Worm (Caenorhabditis elegans): ENCODE measurements around the gene pals-21.

Gene pals-21

DNA sequence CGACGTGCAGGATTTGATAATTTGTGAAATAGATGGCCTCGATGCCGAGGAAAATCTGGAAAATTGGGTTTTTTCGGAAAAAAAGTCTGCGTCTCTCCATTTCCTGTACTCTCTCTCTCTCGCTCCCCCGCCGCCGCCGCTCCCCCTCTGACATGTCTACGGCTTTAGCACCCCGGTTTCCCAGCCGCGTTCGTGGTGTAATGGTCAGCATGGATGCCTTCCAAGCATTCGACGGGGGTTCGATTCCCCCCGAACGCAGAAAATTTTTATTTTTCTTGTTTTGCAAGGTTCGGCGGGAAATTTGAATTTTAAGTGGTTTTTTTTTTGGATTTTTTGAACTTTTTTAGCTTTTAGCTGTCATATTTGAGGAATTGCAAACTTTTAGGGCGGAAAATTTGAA, 43.9 kb upstream of the pals-21 start:
- TF ChIP-seq F37D6.2 (tag; optimal IDR thresholded peaks at IDR 0.05) (peak; percentile 45), nhr-111 (GFP tag; optimal IDR thresholded peaks at IDR 0.05) (peak; percentile 77), jun-1 (tag; optimal IDR thresholded peaks at IDR 0.05) (no peak), madf-9 (GFP tag; conservative IDR thresholded peaks at IDR 0.05) (peak; percentile 88), F44E2.7 (GFP tag; IDR thresholded peaks at IDR 0.05) (0 out of 2 replicates have a peak, but pooled peaks have one; percentile 58), F26F4.8 (GFP tag; conservative IDR thresholded peaks at IDR 0.05) (peak; percentile 68; the same call in 1 of the 2 replicates), hmg-1.1 (GFP tag; IDR thresholded peaks at IDR 0.05) (peak; percentile 91), zip-2 (tag; optimal IDR thresholded peaks at IDR 0.05) (no peak), dmd-9 (GFP tag; IDR thresholded peaks at IDR 0.05) (peak; percentile 81), saeg-2 (GFP tag; IDR thresholded peaks at IDR 0.05) (peak; percentile 82), ceh-32 (tag; optimal IDR thresholded peaks at IDR 0.05; ENCODE audit: poor library complexity) (no peak), zfp-2 (tag; optimal IDR thresholded peaks at IDR 0.05) (peak; percentile 67), dve-1 (tag; optimal IDR thresholded peaks at IDR 0.05; ENCODE audit: insufficient read depth) (peak; percentile 67), ceh-20 (GFP tag; IDR thresholded peaks at IDR 0.05) (peak; percentile 80), pqm-1 (tag; optimal IDR thresholded peaks at IDR 0.05) (no peak), nhr-48 (tag; optimal IDR thresholded peaks at IDR 0.05) (no peak), daf-12 (tag; optimal IDR thresholded peaks at IDR 0.05) (no peak), duxl-1 (tag; optimal IDR thresholded peaks at IDR 0.05; ENCODE audit: poor library complexity) (peak; percentile 78), tag-97 (GFP tag; IDR thresholded peaks at IDR 0.05) (no peak), R02D3.7 (tag; optimal IDR thresholded peaks at IDR 0.05) (no peak), T26A8.4 (GFP tag; IDR thresholded peaks at IDR 0.05) (peak; percentile 82), snpc-1.2 (GFP tag; IDR thresholded peaks at IDR 0.05) (peak; percentile 84), dpl-1 (GFP tag; optimal IDR thresholded peaks at IDR 0.05) (peak; percentile 60), dmd-8 (GFP tag; IDR thresholded peaks at IDR 0.05) (peak; percentile 77; the same call in 1 of the 2 replicates), nhr-237 (tag; optimal IDR thresholded peaks at IDR 0.05) (no peak), daf-8 (GFP tag; IDR thresholded peaks at IDR 0.05) (no peak), gei-8 (GFP tag; optimal IDR thresholded peaks at IDR 0.05) (peak; percentile 14), spr-3 (GFP tag; optimal IDR thresholded peaks at IDR 0.05) (peak; percentile 69), lin-39 (tag; optimal IDR thresholded peaks at IDR 0.05) (no peak), nhr-41 (GFP tag; IDR thresholded peaks at IDR 0.05) (peak; percentile 85; the same call in 1 of the 2 replicates), lin-1 (GFP tag; IDR thresholded peaks at IDR 0.05) (peak; percentile 80), ztf-11 (tag; optimal IDR thresholded peaks at IDR 0.05) (no peak), nhr-76 (tag; optimal IDR thresholded peaks at IDR 0.05) (no peak), ceh-62 (tag; optimal IDR thresholded peaks at IDR 0.05) (no peak), egl-43 (GFP tag; IDR thresholded peaks at IDR 0.05) (peak; percentile 95), hlh-30 (tag; optimal IDR thresholded peaks at IDR 0.05; ENCODE audit: insufficient read depth) (peak; percentile 15), ceh-44 (GFP tag; IDR thresholded peaks at IDR 0.05) (peak; percentile 82; the same call in 1 of the 2 replicates), ZK337.2 (GFP tag; IDR thresholded peaks at IDR 0.05) (peak; percentile 61; the same call in 1 of the 2 replicates), zip-11 (GFP tag; IDR thresholded peaks at IDR 0.05) (no peak), mxl-3 (GFP tag; optimal IDR thresholded peaks at IDR 0.05) (peak; percentile 46), lir-3 (tag; optimal IDR thresholded peaks at IDR 0.05) (no peak), unc-62 (GFP tag; optimal IDR thresholded peaks at IDR 0.05 in 1 of 2) (no peak), unc-62 (tag; optimal IDR thresholded peaks at IDR 0.05) (no peak), vab-7 (GFP tag; IDR thresholded peaks at IDR 0.05) (peak; percentile 88), lin-15B (tag; optimal IDR thresholded peaks at IDR 0.05) (no peak), aly-2 (tag; optimal IDR thresholded peaks at IDR 0.05) (no peak), ama-1 (optimal IDR thresholded peaks at IDR 0.05) (no peak), tra-1 (GFP tag; IDR thresholded peaks at IDR 0.05) (peak; percentile 83), Y5F2A.4 (GFP tag; optimal IDR thresholded peaks at IDR 0.05) (peak; percentile 21), lin-13 (GFP tag; optimal IDR thresholded peaks at IDR 0.05) (peak; percentile 94), skn-1 (tag; optimal IDR thresholded peaks at IDR 0.05) (no peak), zag-1 (tag; optimal IDR thresholded peaks at IDR 0.05) (no peak)

Measured in whole organism, L4 larva.